Worm (Caenorhabditis elegans) whole organism, early embryonic: ENCODE measurements around the gene T24E12.12.

ENCODE experiments used
- aly-1 ChIP-seq: sonication (generic microtip); optimal IDR thresholded peaks from 2 replicates; lab custom pipeline; 2016; ENCODE audit warnings: missing genetic modification characterization, missing compliant biosample characterization
- ama-1 ChIP-seq: fragments of 150-350 bp; optimal IDR thresholded peaks from 2 replicates; lab custom pipeline; 2014
- ceh-13 ChIP-seq: fragments of 200-800 bp; sonication (Bioruptor generic); optimal IDR thresholded peaks from 2 replicates; lab custom pipeline; 2018; ENCODE audit warnings: mild to moderate bottlenecking, missing genetic modification characterization, missing compliant biosample characterization
- ceh-36 ChIP-seq: sonication (generic microtip); optimal IDR thresholded peaks from 2 replicates; lab custom pipeline; 2016; ENCODE audit warnings: missing genetic modification characterization, inconsistent platforms, missing compliant biosample characterization
- flt-1 ChIP-seq: fragments of 200-800 bp; sonication (Bioruptor generic); IDR thresholded peaks from 2 replicates; pipeline ENCODE4 v1.3.6; 2022; ENCODE audit warnings: missing genetic modification characterization, missing compliant biosample characterization
- hmbx-1 ChIP-seq: sonication (generic microtip); optimal IDR thresholded peaks from 2 replicates; lab custom pipeline; 2016; ENCODE audit warnings: mild to moderate bottlenecking, missing genetic modification characterization, missing compliant biosample characterization
- scrt-1 ChIP-seq: fragments of 200-800 bp; sonication (Bioruptor generic); IDR thresholded peaks from 2 replicates; pipeline ENCODE4 v1.3.6; 2022; ENCODE audit warnings: missing genetic modification characterization, missing compliant biosample characterization
- tbx-11 ChIP-seq: fragments of 200-800 bp; sonication (Bioruptor generic); IDR thresholded peaks from 2 replicates; pipeline ENCODE4 v1.3.6; 2022; ENCODE audit warnings: missing genetic modification characterization, missing compliant biosample characterization
- tbx-37 ChIP-seq: fragments of 200-800 bp; sonication (Bioruptor generic); conservative IDR thresholded peaks from 2 replicates; pipeline ENCODE4 v1.3.6; 2022; ENCODE audit warnings: missing genetic modification reagents, missing genetic modification characterization, missing compliant biosample characterization
- tra-4 ChIP-seq: sonication (generic microtip); optimal IDR thresholded peaks from 2 replicates; lab custom pipeline; 2017; ENCODE audit warnings: missing genetic modification characterization, missing compliant biosample characterization

DNA sequence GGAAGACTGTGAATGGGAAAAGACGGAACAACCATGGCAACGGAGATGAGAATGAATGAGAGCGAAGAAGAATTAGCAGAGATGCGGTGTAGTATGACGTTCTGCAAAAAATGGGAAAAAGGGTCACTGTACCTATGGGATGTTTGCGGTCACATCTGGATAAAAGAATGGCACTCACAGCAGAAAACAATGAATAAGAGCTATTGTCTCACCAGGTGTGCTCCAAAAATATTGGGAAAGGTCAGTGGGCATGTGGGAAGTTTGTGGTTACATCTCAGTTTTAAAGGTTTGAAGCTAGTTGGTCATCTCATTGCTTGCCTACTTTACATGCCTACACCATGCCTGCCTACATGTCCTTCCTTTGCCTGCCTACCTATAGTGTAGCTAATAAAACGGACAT lies 8.4 kb upstream of the T24E12.12 start, which contains the start of gene fbxb-91:
- TF ChIP-seq ceh-13 (GFP tag; lab: Kevin White, UChicago) (no peak), ama-1 (lab: Kevin White, UChicago) (no peak), tbx-37 (GFP tag; lab: Robert Waterston, UW) (no peak), tbx-11 (GFP tag; lab: Robert Waterston, UW) (no peak), hmbx-1 (tag; lab: Kevin White, UChicago) (no peak), flt-1 (no peak), ceh-36 (tag; lab: Kevin White, UChicago) (no peak), aly-1 (no peak), scrt-1 (GFP tag; lab: Robert Waterston, UW) (no peak), tra-4 (tag; lab: Kevin White, UChicago) (no peak)
